Worm (Caenorhabditis elegans): ENCODE results near the gene Y27F2A.11.

ce11 chrII:3156749-3157148, 32.4 kb upstream of the Y27F2A.11 start, which contains the start of gene sri-33:
- no peak for TF ChIP-seq ama-1 (optimal IDR thresholded peaks at IDR 0.05)
- no peak for TF ChIP-seq nhr-20 (tag; optimal IDR thresholded peaks at IDR 0.05)
- TF ChIP-seq unc-62 (GFP tag; optimal IDR thresholded peaks at IDR 0.05): no peak
- TF ChIP-seq xbp-1 (tag; optimal IDR thresholded peaks at IDR 0.05): no peak
- no peak for TF ChIP-seq nhr-11 (tag; optimal IDR thresholded peaks at IDR 0.05)
- no peak for TF ChIP-seq pag-3 (tag; optimal IDR thresholded peaks at IDR 0.05; ENCODE audit: borderline replicate concordance, insufficient read depth)
- TF ChIP-seq ztf-11 (tag; optimal IDR thresholded peaks at IDR 0.05): no peak
- no peak for TF ChIP-seq tbx-2 (tag; optimal IDR thresholded peaks at IDR 0.05)

Data from whole organism, L1 larva.